Fruit fly (Drosophila melanogaster) whole organism, embryonic: ENCODE measurements around the gene CG10663.

Experiments used
- Atf6 ChIP-seq: fragments of 200-800 bp; sonication (Bioruptor generic); IDR thresholded peaks from 2 replicates; pipeline ENCODE4 v1.3.6; 2022; ENCODE audit warnings: missing biosample characterization, missing genetic modification characterization
- BtbVII ChIP-seq: fragments of 200-800 bp; sonication (Bioruptor generic); optimal IDR thresholded peaks from 3 replicates; lab custom pipeline; 2017; ENCODE audit warnings: missing biosample characterization, mild to moderate bottlenecking, missing genetic modification characterization
- CG10267 ChIP-seq: fragments of 200-800 bp; sonication (Bioruptor generic); optimal IDR thresholded peaks from 2 replicates; lab custom pipeline; 2018; ENCODE audit warnings: missing biosample characterization, mild to moderate bottlenecking, missing genetic modification characterization, moderate library complexity
- CG11093 ChIP-seq: fragments of 200-800 bp; sonication (Bioruptor generic); IDR thresholded peaks from 3 replicates; pipeline ENCODE4 v1.3.6; 2022; ENCODE audit warnings: missing biosample characterization, missing genetic modification characterization
- CG12391 ChIP-seq: fragments of 200-800 bp; sonication (Bioruptor generic); optimal IDR thresholded peaks from 3 replicates; lab custom pipeline; 2018; ENCODE audit warnings: missing biosample characterization, mild to moderate bottlenecking, missing genetic modification characterization, moderate library complexity
- CG1603 ChIP-seq: fragments of 200-800 bp; sonication (Bioruptor generic); optimal IDR thresholded peaks from 2 replicates; lab custom pipeline; 2019; ENCODE audit warnings: missing biosample characterization, mild to moderate bottlenecking, missing genetic modification characterization, moderate library complexity
- CG16863 ChIP-seq: fragments of 200-800 bp; sonication (Bioruptor generic); optimal IDR thresholded peaks from 3 replicates; lab custom pipeline; 2016; ENCODE audit warnings: missing biosample characterization, missing genetic modification characterization
- CG18619 ChIP-seq: fragments of 200-800 bp; sonication (Bioruptor generic); optimal IDR thresholded peaks from 3 replicates; lab custom pipeline; 2017; ENCODE audit warnings: missing biosample characterization, mild to moderate bottlenecking, missing genetic modification characterization
- CG3065 ChIP-seq: fragments of 200-800 bp; sonication (Bioruptor generic); optimal IDR thresholded peaks from 2 replicates; lab custom pipeline; 2016; ENCODE audit warnings: missing biosample characterization, missing genetic modification characterization
- CG31224 ChIP-seq: fragments of 200-800 bp; sonication (Bioruptor generic); IDR thresholded peaks from 2 replicates; pipeline ENCODE4 v1.3.6; 2022; ENCODE audit warnings: missing biosample characterization, missing genetic modification characterization
- CG6791 ChIP-seq: fragments of 200-800 bp; sonication (Bioruptor generic); IDR thresholded peaks from 3 replicates; pipeline ENCODE4 v1.3.6; 2022; ENCODE audit warnings: missing biosample characterization, missing genetic modification characterization; ENCODE audit not compliant: partially characterized antibody
- CG7839 ChIP-seq: fragments of 200-800 bp; sonication (Bioruptor generic); optimal IDR thresholded peaks from 3 replicates; lab custom pipeline; 2018; ENCODE audit warnings: missing biosample characterization, mild to moderate bottlenecking, missing genetic modification characterization, moderate library complexity
- CG7963 ChIP-seq: fragments of 200-800 bp; sonication (Bioruptor generic); IDR thresholded peaks from 3 replicates; pipeline ENCODE4 v1.3.6; 2022; ENCODE audit warnings: missing biosample characterization, missing genetic modification characterization; ENCODE audit not compliant: partially characterized antibody
- CG8765 ChIP-seq: fragments of 200-800 bp; sonication (Bioruptor generic); IDR thresholded peaks from 2 replicates; pipeline ENCODE4 v1.3.6; 2022; ENCODE audit warnings: missing biosample characterization, missing genetic modification characterization
- CrebB ChIP-seq: fragments of 200-800 bp; sonication (Bioruptor generic); optimal IDR thresholded peaks from 3 replicates; lab custom pipeline; 2018; ENCODE audit warnings: missing biosample characterization, mild to moderate bottlenecking, missing genetic modification characterization
- D19B ChIP-seq: fragments of 200-800 bp; sonication (Bioruptor generic); optimal IDR thresholded peaks from 2 replicates; lab custom pipeline; 2017; ENCODE audit warnings: missing biosample characterization, mild to moderate bottlenecking, missing genetic modification characterization
- Dad ChIP-seq: fragments of 200-800 bp; sonication (Bioruptor generic); optimal IDR thresholded peaks from 3 replicates; lab custom pipeline; 2016; ENCODE audit warnings: missing biosample characterization, missing genetic modification characterization
- Deaf1 ChIP-seq: fragments of 200-800 bp; optimal IDR thresholded peaks from 3 replicates; lab custom pipeline; 2019; ENCODE audit warnings: missing biosample characterization, mild to moderate bottlenecking, missing genetic modification characterization, moderate library complexity
- Dp ChIP-seq: fragments of 200-800 bp; sonication (Bioruptor generic); optimal IDR thresholded peaks from 2 replicates; lab custom pipeline; 2018; ENCODE audit warnings: missing biosample characterization, mild to moderate bottlenecking, missing genetic modification characterization, moderate library complexity
- E2f1 ChIP-seq: fragments of 200-800 bp; sonication (Bioruptor generic); IDR thresholded peaks from 2 replicates; pipeline ENCODE4 v1.3.6; 2022; ENCODE audit warnings: missing biosample characterization, missing genetic modification characterization
- HLHmδ ChIP-seq: fragments of 200-800 bp; sonication (Bioruptor generic); optimal IDR thresholded peaks from 2 replicates; lab custom pipeline; 2018; ENCODE audit warnings: missing biosample characterization, mild to moderate bottlenecking, missing genetic modification characterization, moderate library complexity
- Hsf ChIP-seq: fragments of 200-800 bp; sonication (Bioruptor generic); optimal IDR thresholded peaks from 3 replicates; lab custom pipeline; 2016; ENCODE audit warnings: missing biosample characterization, missing genetic modification characterization
- Neu2 ChIP-seq: fragments of 200-800 bp; sonication (Bioruptor generic); optimal IDR thresholded peaks from 3 replicates; lab custom pipeline; 2016; ENCODE audit warnings: missing biosample characterization, missing genetic modification characterization, borderline replicate concordance
- Nf-YA ChIP-seq: fragments of 200-800 bp; sonication (Bioruptor generic); IDR thresholded peaks from 2 replicates; pipeline ENCODE4 v1.3.6; 2022; ENCODE audit warnings: missing biosample characterization, missing genetic modification characterization
- Oaz ChIP-seq: fragments of 200-800 bp; sonication (Bioruptor generic); IDR thresholded peaks from 2 replicates; pipeline ENCODE4 v1.3.6; 2022; ENCODE audit warnings: missing biosample characterization, missing genetic modification characterization
- Rx ChIP-seq: fragments of 200-800 bp; sonication (Bioruptor generic); IDR thresholded peaks from 2 replicates; pipeline ENCODE4 v1.3.6; 2022; ENCODE audit warnings: missing biosample characterization, missing genetic modification characterization
- Six4 ChIP-seq: fragments of 200-800 bp; sonication (Bioruptor generic); optimal IDR thresholded peaks from 2 replicates; lab custom pipeline; 2016; ENCODE audit warnings: missing biosample characterization, missing genetic modification characterization
- aop ChIP-seq: fragments of 200-800 bp; sonication (Bioruptor generic); IDR thresholded peaks from 2 replicates; pipeline ENCODE4 v1.3.6; 2022; ENCODE audit warnings: missing biosample characterization, missing genetic modification characterization
- ato ChIP-seq: fragments of 200-800 bp; sonication (Bioruptor generic); IDR thresholded peaks from 2 replicates; pipeline ENCODE4 v1.3.6; 2022; ENCODE audit warnings: missing biosample characterization, missing genetic modification characterization; ENCODE audit not compliant: partially characterized antibody
- chinmo ChIP-seq: fragments of 200-800 bp; sonication (Bioruptor generic); IDR thresholded peaks from 4 replicates; pipeline ENCODE4 v1.3.6; 2022; ENCODE audit warnings: missing biosample characterization, missing genetic modification characterization; ENCODE audit not compliant: partially characterized antibody
- dmrt11E ChIP-seq: fragments of 200-800 bp; sonication (Bioruptor generic); optimal IDR thresholded peaks from 3 replicates; lab custom pipeline; 2018; ENCODE audit warnings: missing biosample characterization, mild to moderate bottlenecking, missing genetic modification characterization, moderate library complexity
- gce ChIP-seq: fragments of 200-800 bp; sonication (Bioruptor generic); IDR thresholded peaks from 3 replicates; pipeline ENCODE4 v1.3.6; 2022; ENCODE audit warnings: missing biosample characterization, missing genetic modification characterization
- gcm ChIP-seq: fragments of 200-800 bp; sonication (Bioruptor generic); optimal IDR thresholded peaks from 2 replicates; lab custom pipeline; 2019; ENCODE audit warnings: missing biosample characterization, mild to moderate bottlenecking, missing genetic modification characterization, moderate library complexity
- h ChIP-seq: fragments of >200 bp; optimal IDR thresholded peaks from 2 replicates; lab custom pipeline; 2017
- mam ChIP-seq: fragments of 200-800 bp; sonication (Bioruptor generic); optimal IDR thresholded peaks from 3 replicates; lab custom pipeline; 2016; ENCODE audit warnings: missing biosample characterization, missing genetic modification characterization
- nau ChIP-seq: fragments of 200-800 bp; sonication (Bioruptor generic); optimal IDR thresholded peaks from 3 replicates; lab custom pipeline; 2017; ENCODE audit warnings: missing biosample characterization, mild to moderate bottlenecking, missing genetic modification characterization, missing genetic modification reagents
- nerfin-2 ChIP-seq: fragments of 200-800 bp; sonication (Bioruptor generic); IDR thresholded peaks from 2 replicates; pipeline ENCODE4 v1.3.6; 2022; ENCODE audit warnings: missing biosample characterization, missing genetic modification characterization; ENCODE audit not compliant: partially characterized antibody
- odd ChIP-seq: fragments of 200-800 bp; sonication (Bioruptor generic); optimal IDR thresholded peaks from 2 replicates; lab custom pipeline; 2017; ENCODE audit warnings: missing biosample characterization, mild to moderate bottlenecking, missing genetic modification characterization
- prd ChIP-seq, 3 experiments: fragments of >200 bp in 2 of 3; fragments of 200-800 bp in 1 of 3; sonication (Bioruptor generic) in 1 of 3; optimal IDR thresholded peaks in 2 of 3; IDR thresholded peaks in 1 of 3; 2 replicates in 2 of 3; 3 replicates in 1 of 3; pipeline versions ENCODE4 v1.3.6 to Lab custom; 2017 to 2022; ENCODE audit warnings: missing biosample characterization in 1 of 3, missing genetic modification characterization in 1 of 3
- repo ChIP-seq: fragments of 200-800 bp; sonication (Bioruptor generic); optimal IDR thresholded peaks from 2 replicates; lab custom pipeline; 2016; ENCODE audit warnings: missing biosample characterization, missing genetic modification characterization
- sens-2 ChIP-seq: fragments of 200-800 bp; sonication (Bioruptor generic); IDR thresholded peaks from 2 replicates; pipeline ENCODE4 v1.3.6; 2022; ENCODE audit warnings: missing biosample characterization, missing genetic modification characterization
- slbo ChIP-seq: fragments of 200-800 bp; sonication (Bioruptor generic); IDR thresholded peaks from 2 replicates; pipeline ENCODE4 v1.3.6; 2022; ENCODE audit warnings: missing biosample characterization, missing genetic modification characterization
- slp2 ChIP-seq: fragments of 200-800 bp; sonication (Bioruptor generic); optimal IDR thresholded peaks from 2 replicates; lab custom pipeline; 2016; ENCODE audit warnings: missing biosample characterization, missing genetic modification characterization
- so ChIP-seq: fragments of 200-800 bp; sonication (Bioruptor generic); IDR thresholded peaks from 3 replicates; pipeline ENCODE4 v1.3.6; 2022; ENCODE audit warnings: missing biosample characterization, missing genetic modification characterization
- sr ChIP-seq: fragments of 200-800 bp; sonication (Bioruptor generic); IDR thresholded peaks from 3 replicates; pipeline ENCODE4 v1.3.6; 2022; ENCODE audit warnings: missing biosample characterization, missing genetic modification characterization
- twi ChIP-seq: fragments of 200-800 bp; optimal IDR thresholded peaks from 2 replicates; lab custom pipeline; 2019; ENCODE audit warnings: missing biosample characterization, mild to moderate bottlenecking, missing genetic modification characterization, moderate library complexity
- vfl ChIP-seq: fragments of 200-800 bp; sonication (Bioruptor generic); optimal IDR thresholded peaks from 2 replicates; lab custom pipeline; 2016; ENCODE audit warnings: missing biosample characterization, missing genetic modification characterization
- vvl ChIP-seq: fragments of 200-800 bp; sonication (Bioruptor generic); IDR thresholded peaks from 2 replicates; pipeline ENCODE4 v1.3.6; 2022; ENCODE audit warnings: missing biosample characterization, missing genetic modification characterization
- wek ChIP-seq: fragments of 200-800 bp; sonication (Bioruptor generic); optimal IDR thresholded peaks from 3 replicates; lab custom pipeline; 2018; ENCODE audit warnings: missing biosample characterization, mild to moderate bottlenecking, missing genetic modification characterization, moderate library complexity
- z ChIP-seq: fragments of 200-800 bp; sonication (Bioruptor generic); IDR thresholded peaks from 3 replicates; pipeline ENCODE4 v1.3.6; 2022; ENCODE audit warnings: missing biosample characterization, missing genetic modification characterization

The CG10663 gene

dm6 chr3L:12484948-12485347 is at the start of gene CG10663 (continued):
- peak; percentile 96 for TF ChIP-seq twi (tag; lab: Kevin White, UChicago)
- TF ChIP-seq prd (optimal IDR thresholded peaks at IDR 0.05; lab: Kevin White, UChicago): no peak
- 0 out of 3 replicates have a peak, but pooled peaks have one; percentile 37 for TF ChIP-seq prd (GFP tag; IDR thresholded peaks at IDR 0.05; lab: Robert Waterston, UW)
- TF ChIP-seq slbo (GFP tag; lab: Robert Waterston, UW): peak; percentile 42
- no peak for TF ChIP-seq CG10267
- TF ChIP-seq z: 0 out of 3 replicates have a peak, but pooled peaks have one; percentile 48
- no peak for TF ChIP-seq Nf-YA (GFP tag; lab: Robert Waterston, UW)
- TF ChIP-seq h: no peak
- TF ChIP-seq CG7963 (GFP tag; lab: Robert Waterston, UW): peak; percentile 53; the same call in 2 of the 3 replicates
- peak; percentile 5 for TF ChIP-seq nau (GFP tag; lab: Kevin White, UChicago)
- TF ChIP-seq gce (GFP tag; lab: Robert Waterston, UW): no peak
- no peak for TF ChIP-seq gcm (GFP tag; lab: Kevin White, UChicago)
- TF ChIP-seq mam (GFP tag; lab: Kevin White, UChicago): no peak
- no peak for TF ChIP-seq Rx (GFP tag; lab: Robert Waterston, UW)
- TF ChIP-seq Oaz (GFP tag; lab: Robert Waterston, UW): no peak
- TF ChIP-seq dmrt11E (tag; lab: Kevin White, UChicago): no peak
- peak; percentile 11 for TF ChIP-seq CG12391 (tag; lab: Kevin White, UChicago)
- peak; percentile 45 for TF ChIP-seq ato (GFP tag; lab: Robert Waterston, UW)
- peak; percentile 81 for TF ChIP-seq Deaf1
- TF ChIP-seq Dp: no peak
- TF ChIP-seq Six4: no peak
- no peak for TF ChIP-seq BtbVII (GFP tag; lab: Kevin White, UChicago)
- peak; percentile 68; the same call in 2 of the 3 replicates for TF ChIP-seq CG6791 (GFP tag; lab: Robert Waterston, UW)
- no peak for TF ChIP-seq Neu2 (GFP tag; lab: Kevin White, UChicago)
- TF ChIP-seq CG1603 (tag; lab: Kevin White, UChicago): peak; percentile 36
- peak; percentile 39 for TF ChIP-seq HLHmδ
- TF ChIP-seq CG8765 (GFP tag; lab: Robert Waterston, UW): no peak
- no peak for TF ChIP-seq Hsf (GFP tag; lab: Kevin White, UChicago)
- TF ChIP-seq nerfin-2: peak; percentile 45; the same call in 1 of the 2 replicates
- no peak for TF ChIP-seq aop (GFP tag; lab: Robert Waterston, UW)
- no peak for TF ChIP-seq D19B (GFP tag; lab: Kevin White, UChicago)
- no peak for TF ChIP-seq repo (GFP tag; lab: Kevin White, UChicago)
- no peak for TF ChIP-seq CG3065 (GFP tag; lab: Kevin White, UChicago)
- TF ChIP-seq CG16863: peak; percentile 10
- 0 out of 2 replicates have a peak, but pooled peaks have one; percentile 27 for TF ChIP-seq Atf6 (GFP tag; lab: Robert Waterston, UW)
- TF ChIP-seq CrebB (tag; lab: Kevin White, UChicago): no peak
- TF ChIP-seq vvl (GFP tag; lab: Robert Waterston, UW): peak; percentile 60; the same call in 1 of the 2 replicates
- TF ChIP-seq so (GFP tag; lab: Robert Waterston, UW): peak; percentile 34; the same call in 1 of the 3 replicates
- TF ChIP-seq CG18619 (GFP tag; lab: Kevin White, UChicago): no peak
- no peak for TF ChIP-seq chinmo
- 0 out of 2 replicates have a peak, but pooled peaks have one; percentile 12 for TF ChIP-seq E2f1 (GFP tag; lab: Robert Waterston, UW)
- no peak for TF ChIP-seq CG31224 (GFP tag; lab: Robert Waterston, UW)
- TF ChIP-seq CG7839 (tag; lab: Kevin White, UChicago): peak; percentile 4
- TF ChIP-seq slp2 (GFP tag; lab: Kevin White, UChicago): no peak
- TF ChIP-seq Dad: peak; percentile 5
- TF ChIP-seq CG11093 (GFP tag; lab: Robert Waterston, UW): no peak
- no peak for TF ChIP-seq vfl
- TF ChIP-seq sr (GFP tag; lab: Robert Waterston, UW): peak; percentile 90; the same call in 2 of the 3 replicates
- no peak for TF ChIP-seq sens-2 (GFP tag; lab: Robert Waterston, UW)
- peak; percentile 23 for TF ChIP-seq odd (GFP tag; lab: Kevin White, UChicago)
- no peak for TF ChIP-seq wek (GFP tag; lab: Kevin White, UChicago)
